Worm (Caenorhabditis elegans) whole organism, L2 larva: Measurements from ENCODE around the gene pcyt-1.

Experiments used
- C34F6.9 ChIP-seq: fragments of 150-350 bp; optimal IDR thresholded peaks from 2 replicates; lab custom pipeline; 2014; ENCODE audit warnings: missing biosample characterization, missing genetic modification characterization
- R02D3.7 ChIP-seq: fragments of 150-350 bp; optimal IDR thresholded peaks from 2 replicates; lab custom pipeline; 2014; ENCODE audit warnings: missing biosample characterization, missing genetic modification characterization
- ama-1 ChIP-seq: fragments of 150-350 bp; optimal IDR thresholded peaks from 2 replicates; lab custom pipeline; 2018; ENCODE audit warnings: inconsistent platforms
- crh-2 ChIP-seq: sonication (generic microtip); optimal IDR thresholded peaks from 2 replicates; lab custom pipeline; 2017; ENCODE audit warnings: missing biosample characterization, missing genetic modification characterization
- dmd-4 ChIP-seq: sonication (generic microtip); optimal IDR thresholded peaks from 2 replicates; lab custom pipeline; 2017; ENCODE audit warnings: missing biosample characterization, missing genetic modification characterization
- fos-1 ChIP-seq: fragments of 150-350 bp; optimal IDR thresholded peaks from 2 replicates; lab custom pipeline; 2014; ENCODE audit warnings: missing biosample characterization, missing genetic modification characterization
- nhr-237 ChIP-seq: fragments of 150-350 bp; optimal IDR thresholded peaks from 2 replicates; lab custom pipeline; 2014; ENCODE audit warnings: missing biosample characterization, missing genetic modification characterization
- peb-1 ChIP-seq: fragments of 150-350 bp; optimal IDR thresholded peaks from 2 replicates; lab custom pipeline; 2014; ENCODE audit warnings: missing biosample characterization, missing genetic modification characterization
- unc-62 ChIP-seq: fragments of 150-350 bp; optimal IDR thresholded peaks from 2 replicates; lab custom pipeline; 2014; ENCODE audit warnings: missing biosample characterization, missing genetic modification reagents, missing genetic modification characterization
- zag-1 ChIP-seq: fragments of 150-350 bp; optimal IDR thresholded peaks from 2 replicates; lab custom pipeline; 2014; ENCODE audit warnings: missing biosample characterization, missing genetic modification characterization

The pcyt-1 gene

DNA sequence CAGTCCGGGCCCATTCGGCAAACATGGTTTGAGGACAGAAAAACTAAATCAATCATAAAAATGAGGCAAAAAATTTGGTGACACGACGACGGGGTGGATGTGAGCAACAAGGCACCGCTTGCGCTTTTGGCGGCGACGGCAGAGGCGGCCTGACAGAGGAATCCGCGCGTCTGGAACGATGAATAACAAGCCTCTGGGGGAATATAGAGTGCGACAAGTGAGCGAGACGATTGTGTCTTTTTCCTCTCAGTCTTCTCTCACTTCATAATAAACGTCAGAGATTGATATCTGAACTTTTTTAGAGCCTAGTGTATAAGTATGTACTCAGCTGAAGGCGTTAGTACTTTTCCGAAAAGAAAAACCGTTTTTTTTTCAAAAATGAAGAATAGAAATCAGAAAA lies 35.8 kb downstream of the pcyt-1 start, which contains the start of gene twk-17:
Gene twk-17 (minus strand): TSS at position 101 of the 400 bp plus-strand sequence.
- TF ChIP-seq ama-1, result no peak
- TF ChIP-seq peb-1, result no peak
- TF ChIP-seq fos-1 (tag; lab: Kevin White, UChicago), result no peak
- no peak for TF ChIP-seq crh-2
- TF ChIP-seq R02D3.7 (tag; lab: Kevin White, UChicago), result no peak
- TF ChIP-seq C34F6.9 (tag; lab: Kevin White, UChicago), result no peak
- no peak for TF ChIP-seq dmd-4 (tag; lab: Kevin White, UChicago)

- TF ChIP-seq unc-62, result no peak
- no peak for TF ChIP-seq nhr-237 (tag; lab: Kevin White, UChicago)
Measured at ce11 chrX:7614466-7614865, 42.3 kb downstream of the pcyt-1 start.

- no peak for TF ChIP-seq zag-1 (tag; lab: Kevin White, UChicago)
Measured at ce11 chrX:7627351-7627750, 55.2 kb downstream of the pcyt-1 start, which contains the start of gene nlp-61. nlp-61 (plus strand) TSS chrX:7627651.
